3 fruit fly cellular contexts compared by ENCODE assay signal in the genomic region with DNA sequence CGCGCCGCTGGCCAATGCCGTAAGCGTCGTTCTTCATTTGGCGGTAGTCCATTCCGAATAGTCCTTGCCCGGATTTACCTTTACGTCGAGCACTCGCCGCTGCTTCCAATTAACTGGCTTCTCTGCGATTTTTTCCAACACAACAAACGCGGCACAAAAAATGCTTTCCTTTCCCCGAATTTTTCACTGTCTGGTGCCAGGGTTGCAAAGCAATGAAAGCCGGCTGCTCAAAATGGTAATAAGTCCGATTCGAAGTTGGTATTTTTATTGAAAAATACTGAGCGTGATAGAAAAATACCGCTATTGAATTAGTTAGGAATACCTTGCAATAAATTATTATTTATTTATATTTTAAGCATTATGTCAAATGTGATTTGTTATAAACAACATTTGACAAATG.
A peak's percentile ranks its signal among the peaks of the same experiment; 100 is the strongest.
TF ChIP-seq lines count a peak whose summit lies in the region.

No protein-coding gene starts in this region.

- TF ChIP-seq CTCF in whole organism, embryonic (GFP tag; optimal IDR thresholded peaks at IDR 0.05; lab: Kevin White, UChicago) = no peak

TF ChIP-seq in whole organism, adult, 20 proteins besides CTCF, POLR2A, EP300 and RAD21:
- TF ChIP-seq CG12768 (GFP tag; optimal IDR thresholded peaks at IDR 0.05; lab: Kevin White, UChicago) = no peak
- peak; percentile 42 for TF ChIP-seq CG14711 (tag; optimal IDR thresholded peaks at IDR 0.05; lab: Kevin White, UChicago)

TF ChIP-seq in whole organism, embryonic, 481 proteins besides CTCF, POLR2A, EP300 and RAD21 (continues in another document):
- TF ChIP-seq CG9215 (GFP tag; IDR thresholded peaks at IDR 0.05; lab: Robert Waterston, UW) = no peak
- TF ChIP-seq Trl (optimal IDR thresholded peaks at IDR 0.05; lab: Kevin White, UChicago) = no peak
- TF ChIP-seq Trl (GFP tag; optimal IDR thresholded peaks at IDR 0.05; lab: Kevin White, UChicago) = no peak
- TF ChIP-seq CG2712 (tag; optimal IDR thresholded peaks at IDR 0.05; lab: Kevin White, UChicago) = peak; percentile 48
- TF ChIP-seq vnd (GFP tag; IDR thresholded peaks at IDR 0.05; lab: Robert Waterston, UW; ENCODE audit: partially characterized antibody) = no peak
- no peak for TF ChIP-seq CG8089 (GFP tag; optimal IDR thresholded peaks at IDR 0.05; lab: Kevin White, UChicago)
- TF ChIP-seq exex (tag; optimal IDR thresholded peaks at IDR 0.05; lab: Kevin White, UChicago) = no peak
- TF ChIP-seq CG15514 (GFP tag; optimal IDR thresholded peaks at IDR 0.05; lab: Kevin White, UChicago) = peak; percentile 50
- TF ChIP-seq crp (GFP tag; optimal IDR thresholded peaks at IDR 0.05; lab: Kevin White, UChicago) = peak in 1 of 2 experiments; percentile 15
- TF ChIP-seq Hr78 (GFP tag; optimal IDR thresholded peaks at IDR 0.05; lab: Kevin White, UChicago) = no peak
- no peak for TF ChIP-seq Ets65A (GFP tag; lab: Kevin White, UChicago)
- peak; percentile 84 for TF ChIP-seq stwl (tag; optimal IDR thresholded peaks at IDR 0.05; lab: Kevin White, UChicago)
- no peak for TF ChIP-seq seq (GFP tag; IDR thresholded peaks at IDR 0.05; lab: Robert Waterston, UW)
- TF ChIP-seq CkIIα-i1 (GFP tag; IDR thresholded peaks at IDR 0.05; lab: Robert Waterston, UW) = no peak
- TF ChIP-seq CG30403 (GFP tag; optimal IDR thresholded peaks at IDR 0.05; lab: Kevin White, UChicago) = peak; percentile 9
- TF ChIP-seq CG1603 (tag; optimal IDR thresholded peaks at IDR 0.05; lab: Kevin White, UChicago) = peak; percentile 62
- peak; percentile 91 for TF ChIP-seq CG7928 (GFP tag; optimal IDR thresholded peaks at IDR 0.05; lab: Kevin White, UChicago)
- TF ChIP-seq lilli (GFP tag; optimal IDR thresholded peaks at IDR 0.05; lab: Kevin White, UChicago) = peak; percentile 27
- TF ChIP-seq CG14965 (GFP tag; optimal IDR thresholded peaks at IDR 0.05; lab: Kevin White, UChicago; ENCODE audit: borderline replicate concordance) = no peak
- TF ChIP-seq pan (optimal IDR thresholded peaks at IDR 0.05; lab: Kevin White, UChicago) = no peak
- no peak for TF ChIP-seq pan (GFP tag; optimal IDR thresholded peaks at IDR 0.05 in 1 of 2, IDR thresholded peaks at IDR 0.05 in 1 of 2)
- no peak for TF ChIP-seq CG2202 (tag; optimal IDR thresholded peaks at IDR 0.05; lab: Kevin White, UChicago)
- TF ChIP-seq Dp (GFP tag; optimal IDR thresholded peaks at IDR 0.05; lab: Kevin White, UChicago) = peak; percentile 26
- TF ChIP-seq sens (GFP tag; lab: Kevin White, UChicago) = peak; percentile 41
- peak in 1 of 2 experiments; percentile 18 for TF ChIP-seq dpn (GFP tag; optimal IDR thresholded peaks at IDR 0.05; lab: Kevin White, UChicago)
- TF ChIP-seq bowl (GFP tag; IDR thresholded peaks at IDR 0.05; lab: Robert Waterston, UW) = no peak
- no peak for TF ChIP-seq Fer3 (tag; optimal IDR thresholded peaks at IDR 0.05; lab: Kevin White, UChicago)
- TF ChIP-seq kni (GFP tag; optimal IDR thresholded peaks at IDR 0.05; lab: Kevin White, UChicago) = no peak
- no peak for TF ChIP-seq H2.0 (GFP tag; IDR thresholded peaks at IDR 0.05; lab: Robert Waterston, UW)
- TF ChIP-seq Spps (tag; optimal IDR thresholded peaks at IDR 0.05; lab: Kevin White, UChicago) = no peak
- no peak for TF ChIP-seq Med (GFP tag; lab: Kevin White, UChicago)
- no peak for TF ChIP-seq CG4730 (GFP tag; IDR thresholded peaks at IDR 0.05; lab: Robert Waterston, UW)
- TF ChIP-seq nerfin-2 (GFP tag; IDR thresholded peaks at IDR 0.05; lab: Robert Waterston, UW; ENCODE audit: partially characterized antibody) = peak; percentile 11; the same call in 1 of the 2 replicates
- TF ChIP-seq knrl (GFP tag; IDR thresholded peaks at IDR 0.05; lab: Robert Waterston, UW; ENCODE audit: partially characterized antibody) = 0 out of 3 replicates have a peak, but pooled peaks have one; percentile 3
- no peak for TF ChIP-seq CG18262 (tag; optimal IDR thresholded peaks at IDR 0.05; lab: Kevin White, UChicago)
- TF ChIP-seq sna (GFP tag; IDR thresholded peaks at IDR 0.05; lab: Robert Waterston, UW; ENCODE audit: partially characterized antibody) = 0 out of 2 replicates have a peak, but pooled peaks have one; percentile 15
- TF ChIP-seq amos (GFP tag; IDR thresholded peaks at IDR 0.05; lab: Robert Waterston, UW; ENCODE audit: partially characterized antibody) = no peak
- TF ChIP-seq trem (tag; optimal IDR thresholded peaks at IDR 0.05; lab: Kevin White, UChicago) = peak; percentile 69
- no peak for TF ChIP-seq Sox100B (GFP tag; optimal IDR thresholded peaks at IDR 0.05; lab: Kevin White, UChicago)
- TF ChIP-seq MESR4 (GFP tag; optimal IDR thresholded peaks at IDR 0.05; lab: Kevin White, UChicago) = peak; percentile 83
- TF ChIP-seq gfzf (GFP tag; optimal IDR thresholded peaks at IDR 0.05; lab: Kevin White, UChicago) = peak; percentile 68
- no peak for TF ChIP-seq CG2120 (GFP tag; optimal IDR thresholded peaks at IDR 0.05; lab: Kevin White, UChicago)

TF ChIP-seq in whole organism, prepupa, 60 proteins besides CTCF, POLR2A, EP300 and RAD21:
- TF ChIP-seq salr (GFP tag; optimal IDR thresholded peaks at IDR 0.05; lab: Kevin White, UChicago) (no peak), dac (GFP tag; optimal IDR thresholded peaks at IDR 0.05; lab: Kevin White, UChicago) (no peak), esn (GFP tag; optimal IDR thresholded peaks at IDR 0.05; lab: Kevin White, UChicago) (peak; percentile 7)
